Worm (Caenorhabditis elegans) whole organism, L1 larva: ENCODE measurements around the gene ZK643.2.

Source experiments
- C04F5.9 ChIP-seq: sonication (generic microtip); optimal IDR thresholded peaks from 2 replicates; lab custom pipeline; 2016; ENCODE audit warnings: missing genetic modification characterization, missing compliant biosample characterization
- C34B4.2 ChIP-seq: sonication (generic microtip); optimal IDR thresholded peaks from 2 replicates; lab custom pipeline; 2017; ENCODE audit warnings: mild to moderate bottlenecking, missing genetic modification characterization, missing compliant biosample characterization
- F16B12.6 ChIP-seq: fragments of 150-350 bp; optimal IDR thresholded peaks from 2 replicates; lab custom pipeline; 2014; ENCODE audit warnings: missing biosample characterization, missing genetic modification characterization
- Y116A8C.19 ChIP-seq: sonication (generic microtip); optimal IDR thresholded peaks from 2 replicates; lab custom pipeline; 2016; ENCODE audit warnings: missing compliant biosample characterization, missing genetic modification characterization, borderline replicate concordance
- alr-1 ChIP-seq: fragments of 200-800 bp; sonication (Bioruptor generic); optimal IDR thresholded peaks from 2 replicates; lab custom pipeline; 2018; ENCODE audit warnings: borderline replicate concordance, mild to moderate bottlenecking, missing genetic modification characterization, missing compliant biosample characterization
- aly-2 ChIP-seq: fragments of 150-350 bp; optimal IDR thresholded peaks from 2 replicates; lab custom pipeline; 2014; ENCODE audit warnings: missing biosample characterization, missing genetic modification characterization
- ama-1 ChIP-seq: fragments of 150-350 bp; optimal IDR thresholded peaks from 2 replicates; lab custom pipeline; 2014
- blmp-1 ChIP-seq: fragments of 150-350 bp; optimal IDR thresholded peaks from 2 replicates; lab custom pipeline; 2014; ENCODE audit warnings: missing biosample characterization, missing genetic modification characterization
- ceh-63 ChIP-seq: fragments of 200-800 bp; sonication (Bioruptor generic); optimal IDR thresholded peaks from 2 replicates; lab custom pipeline; 2018; ENCODE audit warnings: mild to moderate bottlenecking, missing genetic modification characterization, missing compliant biosample characterization
- ceh-90 ChIP-seq: sonication (generic microtip); optimal IDR thresholded peaks from 2 replicates; lab custom pipeline; 2016; ENCODE audit warnings: missing genetic modification characterization, missing compliant biosample characterization
- dpl-1 ChIP-seq, 3 experiments: fragments of 150-350 bp in 2 of 3; sonication (generic microtip) in 1 of 3; optimal IDR thresholded peaks; 2 replicates each; lab custom pipeline; 2014 to 2017; ENCODE audit warnings: missing biosample characterization in 3 of 3, missing genetic modification characterization in 3 of 3, missing genetic modification reagents in 3 of 3
- dsc-1 ChIP-seq: sonication (generic microtip); optimal IDR thresholded peaks from 2 replicates; lab custom pipeline; 2016; ENCODE audit warnings: mild to moderate bottlenecking, missing genetic modification characterization, missing compliant biosample characterization
- elt-2 ChIP-seq: sonication (generic microtip); optimal IDR thresholded peaks from 2 replicates; lab custom pipeline; 2016; ENCODE audit warnings: missing genetic modification characterization, mild to moderate bottlenecking, inconsistent platforms, missing compliant biosample characterization, missing genetic modification reagents
- elt-3 ChIP-seq, 6 experiments: fragments of 150-350 bp in 1 of 6; sonication (generic microtip); optimal IDR thresholded peaks; 2 replicates each; lab custom pipeline; 2017 to 2018; ENCODE audit warnings: missing biosample characterization in 6 of 6, missing genetic modification characterization in 6 of 6, inconsistent platforms in 1 of 6
- fkh-10 ChIP-seq: sonication (generic microtip); optimal IDR thresholded peaks from 2 replicates; lab custom pipeline; 2017; ENCODE audit warnings: missing biosample characterization, missing genetic modification reagents, missing genetic modification characterization
- fkh-4 ChIP-seq: sonication (generic microtip); optimal IDR thresholded peaks from 2 replicates; lab custom pipeline; 2016; ENCODE audit warnings: missing compliant biosample characterization, missing genetic modification characterization, borderline replicate concordance
- fkh-8 ChIP-seq: sonication (generic microtip); optimal IDR thresholded peaks from 2 replicates; lab custom pipeline; 2016; ENCODE audit warnings: mild to moderate bottlenecking, missing genetic modification characterization, missing compliant biosample characterization
- hlh-4 ChIP-seq: sonication (generic microtip); optimal IDR thresholded peaks from 2 replicates; lab custom pipeline; 2016; ENCODE audit warnings: mild to moderate bottlenecking, missing genetic modification characterization, missing compliant biosample characterization
- hpl-2 ChIP-seq: fragments of 150-350 bp; optimal IDR thresholded peaks from 2 replicates; lab custom pipeline; 2014; ENCODE audit warnings: missing biosample characterization, missing genetic modification reagents, missing genetic modification characterization
- isw-1 ChIP-seq: fragments of 200-800 bp; sonication (Bioruptor generic); IDR thresholded peaks from 2 replicates; pipeline ENCODE4 v1.3.6; 2022; ENCODE audit warnings: missing genetic modification characterization, missing compliant biosample characterization
- jun-1 ChIP-seq: fragments of 150-350 bp; optimal IDR thresholded peaks from 2 replicates; lab custom pipeline; 2014; ENCODE audit warnings: missing biosample characterization, missing genetic modification reagents, missing genetic modification characterization
- mef-2 ChIP-seq: fragments of 150-350 bp; optimal IDR thresholded peaks from 2 replicates; lab custom pipeline; 2014; ENCODE audit warnings: missing biosample characterization, missing genetic modification characterization
- nhr-11 ChIP-seq: fragments of 150-350 bp; optimal IDR thresholded peaks from 2 replicates; lab custom pipeline; 2014; ENCODE audit warnings: missing biosample characterization, missing genetic modification characterization
- nhr-12 ChIP-seq: sonication (generic microtip); optimal IDR thresholded peaks from 2 replicates; lab custom pipeline; 2017; ENCODE audit warnings: missing biosample characterization, missing genetic modification characterization
- nhr-19 ChIP-seq: fragments of 200-800 bp; sonication (Bioruptor generic); conservative IDR thresholded peaks from 2 replicates; pipeline ENCODE4 v1.3.6; 2022; ENCODE audit warnings: missing genetic modification characterization, missing compliant biosample characterization
- nhr-47 ChIP-seq: sonication (generic microtip); optimal IDR thresholded peaks from 2 replicates; lab custom pipeline; 2016; ENCODE audit warnings: mild to moderate bottlenecking, missing genetic modification characterization, moderate library complexity, missing compliant biosample characterization
- nhr-71 ChIP-seq: sonication (generic microtip); optimal IDR thresholded peaks from 2 replicates; lab custom pipeline; 2016; ENCODE audit warnings: mild to moderate bottlenecking, missing genetic modification characterization, moderate library complexity, missing compliant biosample characterization
- nhr-77 ChIP-seq: fragments of 150-350 bp; optimal IDR thresholded peaks from 2 replicates; lab custom pipeline; 2014; ENCODE audit warnings: missing biosample characterization, missing genetic modification characterization
- nhr-84 ChIP-seq: sonication (generic microtip); optimal IDR thresholded peaks from 2 replicates; lab custom pipeline; 2017; ENCODE audit warnings: missing biosample characterization, missing genetic modification characterization
- nhr-85 ChIP-seq: sonication (generic microtip); peaks from one replicate; lab custom pipeline; 2016; ENCODE audit warnings: missing genetic modification characterization, inconsistent platforms, missing compliant biosample characterization
- nhr-90 ChIP-seq: sonication (generic microtip); optimal IDR thresholded peaks from 2 replicates; lab custom pipeline; 2016; ENCODE audit warnings: mild to moderate bottlenecking, missing genetic modification characterization, missing compliant biosample characterization; ENCODE audit not compliant: poor library complexity
- pqm-1 ChIP-seq: sonication (generic microtip); optimal IDR thresholded peaks from 3 replicates; lab custom pipeline; 2017; ENCODE audit warnings: missing biosample characterization, missing genetic modification characterization
- skn-1 ChIP-seq: fragments of 150-350 bp; optimal IDR thresholded peaks from 2 replicates; lab custom pipeline; 2014; ENCODE audit warnings: missing biosample characterization, missing genetic modification characterization
- snpc-4 ChIP-seq: fragments of 150-350 bp; optimal IDR thresholded peaks from 2 replicates; lab custom pipeline; 2014; ENCODE audit warnings: missing biosample characterization, missing genetic modification characterization
- snu-23 ChIP-seq: sonication (generic microtip); optimal IDR thresholded peaks from 2 replicates; lab custom pipeline; 2016; ENCODE audit warnings: missing genetic modification characterization, missing compliant biosample characterization
- swsn-7 ChIP-seq: sonication (generic microtip); optimal IDR thresholded peaks from 2 replicates; lab custom pipeline; 2016; ENCODE audit warnings: missing genetic modification characterization, missing compliant biosample characterization
- tbx-2 ChIP-seq: sonication (generic microtip); optimal IDR thresholded peaks from 2 replicates; lab custom pipeline; 2016; ENCODE audit warnings: missing genetic modification characterization, missing compliant biosample characterization
- tlp-1 ChIP-seq: fragments of 150-350 bp; optimal IDR thresholded peaks from 2 replicates; lab custom pipeline; 2014; ENCODE audit warnings: missing biosample characterization, missing genetic modification characterization
- unc-30 ChIP-seq: sonication (generic microtip); optimal IDR thresholded peaks from 2 replicates; lab custom pipeline; 2017; ENCODE audit warnings: missing biosample characterization, missing genetic modification characterization
- unc-62 ChIP-seq: fragments of 150-350 bp; optimal IDR thresholded peaks from 2 replicates; lab custom pipeline; 2014; ENCODE audit warnings: missing biosample characterization, missing genetic modification reagents, missing genetic modification characterization
- unc-86 ChIP-seq: sonication (generic microtip); optimal IDR thresholded peaks from 2 replicates; lab custom pipeline; 2016; ENCODE audit warnings: missing genetic modification characterization, missing compliant biosample characterization
- xbp-1 ChIP-seq: sonication (generic microtip); optimal IDR thresholded peaks from 2 replicates; lab custom pipeline; 2016; ENCODE audit warnings: missing genetic modification characterization, missing compliant biosample characterization
- zag-1 ChIP-seq: fragments of 150-350 bp; optimal IDR thresholded peaks from 2 replicates; lab custom pipeline; 2014; ENCODE audit warnings: missing biosample characterization, missing genetic modification characterization
- zip-4 ChIP-seq: fragments of 200-800 bp; sonication (Bioruptor generic); optimal IDR thresholded peaks from 2 replicates; lab custom pipeline; 2018; ENCODE audit warnings: mild to moderate bottlenecking, missing genetic modification characterization, moderate library complexity, missing compliant biosample characterization
- ztf-11 ChIP-seq, 2 experiments: sonication (generic microtip); optimal IDR thresholded peaks; 2 replicates each; lab custom pipeline; 2016 to 2017; ENCODE audit warnings: missing genetic modification characterization in 2 of 2, missing biosample characterization in 1 of 2, missing compliant biosample characterization in 1 of 2
- ztf-4 ChIP-seq: fragments of 150-350 bp; optimal IDR thresholded peaks from 2 replicates; lab custom pipeline; 2014; ENCODE audit warnings: missing biosample characterization, missing genetic modification characterization

Gene ZK643.2

DNA sequence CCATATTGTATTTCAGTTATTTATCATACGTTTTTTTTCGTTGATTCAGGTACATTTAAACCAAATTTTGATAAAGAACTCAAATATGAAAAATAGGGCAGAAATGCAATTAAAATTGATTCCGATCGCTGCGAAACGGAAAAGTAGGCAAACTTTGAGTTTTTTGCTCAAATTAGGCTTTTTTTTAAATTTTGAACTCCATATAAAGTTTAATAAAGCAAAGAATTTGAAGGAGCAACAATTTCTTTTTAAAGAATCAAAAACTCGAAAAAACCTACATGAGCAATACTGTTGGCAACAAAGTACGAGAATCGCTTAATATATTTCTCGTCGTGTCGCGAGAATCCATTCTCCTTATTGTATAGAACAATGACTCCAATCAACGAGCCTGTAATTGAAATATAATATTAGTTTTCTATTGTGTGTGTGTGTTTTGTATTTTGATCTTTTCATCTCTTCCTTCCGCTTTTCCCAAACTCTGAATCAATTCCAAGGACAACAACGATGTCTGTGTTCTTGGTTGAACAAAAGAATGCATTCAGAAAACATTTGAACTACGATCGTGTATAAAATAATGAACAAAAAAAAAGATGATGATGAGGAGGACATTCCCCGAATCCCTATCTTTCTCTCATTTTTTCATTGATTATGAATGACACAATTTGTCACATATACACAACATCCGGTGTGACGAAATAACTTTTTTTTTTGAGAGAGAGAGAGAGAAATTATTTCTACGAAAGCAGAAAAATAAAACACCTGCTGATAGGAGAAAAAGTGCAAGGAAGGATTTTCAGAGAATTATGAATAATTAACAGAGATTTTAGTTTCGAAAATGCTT lies 22.4 kb downstream of the ZK643.2 start (continued):
- TF ChIP-seq pqm-1 (tag; lab: Kevin White, UChicago) (no peak), dpl-1 (GFP tag; optimal IDR thresholded peaks at IDR 0.05; lab: Kevin White, UChicago) (no peak), nhr-85 (tag; lab: Kevin White, UChicago) (no peak), elt-3 (tag; optimal IDR thresholded peaks at IDR 0.05; lab: Kevin White, UChicago) (no peak), nhr-77 (tag; lab: Kevin White, UChicago) (no peak), nhr-71 (tag; lab: Kevin White, UChicago) (peak; percentile 61)

DNA sequence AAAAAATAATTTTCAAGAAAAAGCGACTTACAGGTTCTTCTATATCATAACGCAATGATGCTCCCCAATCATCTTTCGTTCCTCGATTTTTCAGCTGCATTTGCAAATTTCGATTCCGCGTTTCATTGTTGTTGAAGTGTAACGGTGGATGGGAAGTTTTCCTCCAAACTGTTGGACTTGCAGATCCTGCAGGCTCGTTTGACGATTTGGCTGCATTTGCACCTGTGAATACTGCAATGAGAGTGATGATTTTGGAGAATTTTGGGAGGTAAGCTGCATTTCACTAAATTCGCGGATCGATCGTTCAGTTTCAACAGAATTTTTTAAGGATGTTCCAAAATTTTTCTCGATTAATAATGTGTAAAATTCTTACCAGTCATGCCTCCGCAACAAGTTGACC lies 24.6 kb downstream of the ZK643.2 start:
- TF ChIP-seq aly-2 = no peak
- no peak for TF ChIP-seq skn-1 (tag; lab: Kevin White, UChicago)
- TF ChIP-seq ztf-11 (tag; optimal IDR thresholded peaks at IDR 0.05; lab: Kevin White, UChicago) = no peak
- TF ChIP-seq ceh-63 = no peak
- no peak for TF ChIP-seq hlh-4 (tag; lab: Kevin White, UChicago)
- no peak for TF ChIP-seq blmp-1 (tag; lab: Kevin White, UChicago)
- TF ChIP-seq fkh-4 (tag; lab: Kevin White, UChicago) = no peak
- no peak for TF ChIP-seq ceh-90 (tag; lab: Kevin White, UChicago)
- TF ChIP-seq tbx-2 (tag; lab: Kevin White, UChicago) = no peak
- no peak for TF ChIP-seq ztf-4 (tag; lab: Kevin White, UChicago)
- no peak for TF ChIP-seq zag-1 (tag; lab: Kevin White, UChicago)
- TF ChIP-seq ama-1 = no peak
- no peak for TF ChIP-seq nhr-19 (GFP tag; lab: Robert Waterston, UW)
- no peak for TF ChIP-seq nhr-84 (tag; lab: Kevin White, UChicago)

DNA sequence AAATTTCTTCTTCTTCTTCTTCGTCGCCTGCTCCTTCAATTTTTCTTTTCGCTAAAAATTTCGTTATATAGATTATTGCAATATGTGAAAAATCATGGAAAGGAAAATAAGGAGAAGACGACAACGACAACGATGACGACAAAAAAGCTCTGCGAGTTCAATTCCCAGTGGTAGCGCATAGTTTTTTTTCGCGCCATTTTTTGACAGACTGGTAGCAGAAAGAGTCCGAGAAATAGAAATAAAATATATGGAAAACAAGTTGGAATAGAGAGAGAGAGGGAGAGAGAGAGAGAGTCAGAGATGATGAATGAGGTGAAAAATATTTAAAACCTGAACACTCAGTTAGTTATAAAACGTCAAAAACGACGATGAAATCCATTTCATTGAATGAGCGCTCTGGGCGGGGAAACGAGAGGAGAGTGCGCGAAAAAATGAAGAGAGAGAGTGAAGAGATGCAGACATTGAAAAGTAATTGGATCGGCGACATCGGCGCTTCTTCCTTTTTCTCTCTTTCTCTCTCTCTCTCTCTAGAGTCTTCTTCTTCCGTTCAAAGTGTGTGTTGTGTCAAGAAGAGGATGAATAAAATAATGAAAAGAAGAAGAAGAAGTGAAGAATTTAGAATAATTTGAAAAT lies 25.6 kb downstream of the ZK643.2 start, which contains the start of gene pde-2:
pde-2 (minus strand) TSS at position 51 of the 633 bp plus-strand sequence.
- TF ChIP-seq ceh-90 (tag; lab: Kevin White, UChicago) (no peak), isw-1 (GFP tag; lab: Robert Waterston, UW) (no peak), C04F5.9 (tag; lab: Kevin White, UChicago) (no peak), unc-86 (tag; lab: Kevin White, UChicago) (peak; percentile 5), F16B12.6 (tag; lab: Kevin White, UChicago) (no peak), zip-4 (no peak), mef-2 (tag; lab: Kevin White, UChicago) (no peak), nhr-19 (GFP tag; lab: Robert Waterston, UW) (peak; percentile 35; the same call in 1 of the 2 replicates), nhr-77 (tag; lab: Kevin White, UChicago) (no peak), fkh-10 (GFP tag; lab: Kevin White, UChicago) (peak; percentile 63), tlp-1 (no peak), alr-1 (tag; lab: Kevin White, UChicago) (no peak), snu-23 (GFP tag; lab: Kevin White, UChicago) (peak; percentile 60), dpl-1 (GFP tag; optimal IDR thresholded peaks at IDR 0.05; lab: Kevin White, UChicago) (peak; percentile 18 to 37 (median 26)), snpc-4 (tag; lab: Kevin White, UChicago) (no peak), ceh-63 (no peak), hlh-4 (tag; lab: Kevin White, UChicago) (no peak), swsn-7 (tag; lab: Kevin White, UChicago) (peak; percentile 51), nhr-90 (tag; lab: Kevin White, UChicago) (no peak), nhr-11 (tag; lab: Kevin White, UChicago) (no peak), dsc-1 (tag; lab: Kevin White, UChicago) (peak; percentile 26), jun-1 (no peak), nhr-84 (tag; lab: Kevin White, UChicago) (no peak), hpl-2 (GFP tag; lab: Kevin White, UChicago) (no peak), Y116A8C.19 (tag; lab: Kevin White, UChicago) (no peak), C34B4.2 (tag; lab: Kevin White, UChicago) (no peak), fkh-4 (tag; lab: Kevin White, UChicago) (no peak), nhr-12 (tag; lab: Kevin White, UChicago) (no peak), elt-3 (tag; optimal IDR thresholded peaks at IDR 0.05; lab: Kevin White, UChicago) (no peak), elt-2 (tag; lab: Kevin White, UChicago) (no peak), ama-1 (no peak), nhr-47 (peak; percentile 58), fkh-8 (tag; lab: Kevin White, UChicago) (peak; percentile 18), nhr-85 (tag; lab: Kevin White, UChicago) (peak; percentile 78), unc-30 (tag; lab: Kevin White, UChicago) (no peak), xbp-1 (peak; percentile 28), unc-62 (no peak)
